Worm (Caenorhabditis elegans) whole organism, L1 larva: ENCODE results near the gene T28A11.20.

ENCODE experiments used
- ama-1 ChIP-seq: fragments of 150-350 bp; optimal IDR thresholded peaks from 2 replicates; lab custom pipeline; 2014
- blmp-1 ChIP-seq: fragments of 150-350 bp; optimal IDR thresholded peaks from 2 replicates; lab custom pipeline; 2014; ENCODE audit warnings: missing biosample characterization, missing genetic modification characterization
- ceh-8 ChIP-seq: fragments of 200-800 bp; sonication (Bioruptor generic); optimal IDR thresholded peaks from 2 replicates; lab custom pipeline; 2018; ENCODE audit warnings: mild to moderate bottlenecking, missing genetic modification characterization, moderate library complexity, missing compliant biosample characterization
- dpl-1 ChIP-seq, 3 experiments: fragments of 150-350 bp in 2 of 3; sonication (generic microtip) in 1 of 3; optimal IDR thresholded peaks; 2 replicates each; lab custom pipeline; 2014 to 2017; ENCODE audit warnings: missing biosample characterization in 3 of 3, missing genetic modification characterization in 3 of 3, missing genetic modification reagents in 3 of 3
- elt-2 ChIP-seq: sonication (generic microtip); optimal IDR thresholded peaks from 2 replicates; lab custom pipeline; 2016; ENCODE audit warnings: missing genetic modification characterization, mild to moderate bottlenecking, inconsistent platforms, missing compliant biosample characterization, missing genetic modification reagents
- hlh-4 ChIP-seq: sonication (generic microtip); optimal IDR thresholded peaks from 2 replicates; lab custom pipeline; 2016; ENCODE audit warnings: mild to moderate bottlenecking, missing genetic modification characterization, missing compliant biosample characterization
- lin-13 ChIP-seq: fragments of 150-350 bp; optimal IDR thresholded peaks from 2 replicates; lab custom pipeline; 2014; ENCODE audit warnings: missing biosample characterization, missing genetic modification reagents, missing genetic modification characterization
- mdl-1 ChIP-seq, 2 experiments: fragments of 150-350 bp; optimal IDR thresholded peaks; 2 replicates each; lab custom pipeline; 2014 to 2017; ENCODE audit warnings: missing biosample characterization in 2 of 2, missing genetic modification characterization in 2 of 2, inconsistent platforms in 1 of 2
- nhr-11 ChIP-seq: fragments of 150-350 bp; optimal IDR thresholded peaks from 2 replicates; lab custom pipeline; 2014; ENCODE audit warnings: missing biosample characterization, missing genetic modification characterization
- nhr-47 ChIP-seq: sonication (generic microtip); optimal IDR thresholded peaks from 2 replicates; lab custom pipeline; 2016; ENCODE audit warnings: mild to moderate bottlenecking, missing genetic modification characterization, moderate library complexity, missing compliant biosample characterization
- nhr-84 ChIP-seq: sonication (generic microtip); optimal IDR thresholded peaks from 2 replicates; lab custom pipeline; 2017; ENCODE audit warnings: missing biosample characterization, missing genetic modification characterization
- nhr-90 ChIP-seq: sonication (generic microtip); optimal IDR thresholded peaks from 2 replicates; lab custom pipeline; 2016; ENCODE audit warnings: mild to moderate bottlenecking, missing genetic modification characterization, missing compliant biosample characterization; ENCODE audit not compliant: poor library complexity
- skn-1 ChIP-seq: fragments of 150-350 bp; optimal IDR thresholded peaks from 2 replicates; lab custom pipeline; 2014; ENCODE audit warnings: missing biosample characterization, missing genetic modification characterization

- no peak for TF ChIP-seq nhr-47
- TF ChIP-seq nhr-90 (tag; lab: Kevin White, UChicago): no peak
- no peak for TF ChIP-seq lin-13 (GFP tag; lab: Kevin White, UChicago)
- no peak for TF ChIP-seq elt-2
- no peak for TF ChIP-seq skn-1
- no peak for TF ChIP-seq ceh-8 (GFP tag; lab: Kevin White, UChicago)
- no peak for TF ChIP-seq mdl-1 (tag; optimal IDR thresholded peaks at IDR 0.05; lab: Kevin White, UChicago)
- TF ChIP-seq dpl-1 (GFP tag; optimal IDR thresholded peaks at IDR 0.05; lab: Kevin White, UChicago): no peak
- no peak for TF ChIP-seq nhr-11 (tag; lab: Kevin White, UChicago)
- TF ChIP-seq hlh-4 (tag; lab: Kevin White, UChicago): no peak
- TF ChIP-seq ama-1 (lab: Kevin White, UChicago): no peak
- TF ChIP-seq blmp-1 (tag; lab: Kevin White, UChicago): no peak
- TF ChIP-seq nhr-84: no peak
Observed at ce11 chrV:3247515-3247914, 25.5 kb downstream of the T28A11.20 start, which contains the start of gene srj-8.
